Worm (Caenorhabditis elegans): ENCODE data around the gene bcmo-2.

bcmo-2 gene

DNA sequence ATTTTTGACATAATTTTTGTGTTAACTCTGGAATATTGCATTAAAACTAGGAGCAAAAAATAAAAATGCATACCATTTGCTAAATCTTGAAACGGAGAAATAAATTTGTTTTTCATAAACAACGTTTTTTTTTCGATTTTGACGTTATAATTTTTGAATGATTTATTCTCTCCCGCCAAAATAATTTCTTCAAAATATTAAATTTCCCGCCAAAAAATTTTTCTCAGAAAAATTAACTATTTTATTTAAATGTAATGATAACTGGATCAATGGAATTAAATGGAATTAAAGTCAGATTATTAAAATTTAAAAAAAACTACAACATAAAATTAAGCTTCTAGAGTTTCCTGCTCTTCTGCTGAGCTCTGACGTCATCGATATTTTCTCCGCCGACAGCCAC is 33.5 kb downstream of the bcmo-2 start, which contains the start of gene nep-3:
Gene nep-3, minus strand, starts transcription at position 101 of the 400 bp plus-strand sequence.
- TF ChIP-seq ztf-1 (GFP tag; conservative IDR thresholded peaks at IDR 0.05) (no peak), nhr-25 (tag; optimal IDR thresholded peaks at IDR 0.05) (no peak), crh-2 (tag; optimal IDR thresholded peaks at IDR 0.05) (no peak), dmd-4 (tag; optimal IDR thresholded peaks at IDR 0.05) (no peak), nhr-6 (tag; optimal IDR thresholded peaks at IDR 0.05) (no peak), ztf-11 (tag; optimal IDR thresholded peaks at IDR 0.05) (no peak), lsy-2 (tag; optimal IDR thresholded peaks at IDR 0.05) (no peak), aly-2 (tag; optimal IDR thresholded peaks at IDR 0.05) (no peak), elt-3 (tag; optimal IDR thresholded peaks at IDR 0.05) (no peak), nhr-23 (tag; optimal IDR thresholded peaks at IDR 0.05) (no peak), egl-27 (tag; optimal IDR thresholded peaks at IDR 0.05) (no peak), mbf-1 (tag; optimal IDR thresholded peaks at IDR 0.05) (no peak)

ce11 chrII:3869601-3870000 is 41.0 kb downstream of the bcmo-2 start, which contains the start of gene oac-10:
Gene oac-10, plus strand, starts transcription at chrII:3869901.
- TF ChIP-seq skn-1 (tag; optimal IDR thresholded peaks at IDR 0.05) (no peak), aly-2 (tag; optimal IDR thresholded peaks at IDR 0.05) (no peak), mdl-1 (tag; optimal IDR thresholded peaks at IDR 0.05) (no peak), nhr-25 (tag; optimal IDR thresholded peaks at IDR 0.05) (no peak), ZK546.5 (tag; optimal IDR thresholded peaks at IDR 0.05) (no peak), sma-3 (GFP tag; optimal IDR thresholded peaks at IDR 0.05) (no peak), C34F6.9 (tag; optimal IDR thresholded peaks at IDR 0.05) (no peak), nhr-6 (tag; optimal IDR thresholded peaks at IDR 0.05) (no peak), lin-11 (tag; optimal IDR thresholded peaks at IDR 0.05) (no peak), nhr-12 (tag; optimal IDR thresholded peaks at IDR 0.05) (no peak)

DNA sequence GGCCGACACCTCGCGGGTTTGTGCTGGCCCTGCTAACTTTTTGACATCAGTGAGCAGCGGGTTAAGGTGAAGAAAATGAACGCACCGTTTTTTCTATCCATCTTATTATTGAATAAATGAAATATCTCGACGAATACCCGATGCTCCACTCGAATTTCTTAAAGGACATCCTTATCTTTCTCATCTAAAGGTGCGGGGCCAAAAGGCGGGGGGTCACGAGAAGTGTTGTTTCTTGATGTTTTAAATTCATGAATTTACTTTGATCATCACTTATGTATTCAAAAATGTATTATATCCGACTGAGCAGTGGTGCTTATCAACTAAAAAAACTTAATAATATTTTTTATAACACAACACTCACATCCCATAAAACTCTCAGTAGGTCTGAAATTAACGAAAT is 46.0 kb downstream of the bcmo-2 start, which contains the start of gene nhr-261:
Gene nhr-261, minus strand, starts transcription at position 101 of the 400 bp plus-strand sequence.
- TF ChIP-seq crh-2 (tag; optimal IDR thresholded peaks at IDR 0.05) (no peak), nhr-6 (tag; optimal IDR thresholded peaks at IDR 0.05) (no peak), ZK546.5 (tag; optimal IDR thresholded peaks at IDR 0.05) (no peak), nhr-25 (tag; optimal IDR thresholded peaks at IDR 0.05) (no peak), nhr-237 (tag; optimal IDR thresholded peaks at IDR 0.05) (no peak), F13H6.1 (tag; optimal IDR thresholded peaks at IDR 0.05) (no peak), sma-9 (GFP tag; optimal IDR thresholded peaks at IDR 0.05) (no peak), sma-9 (tag; optimal IDR thresholded peaks at IDR 0.05) (no peak), R02D3.7 (tag; optimal IDR thresholded peaks at IDR 0.05) (no peak), lin-11 (tag; optimal IDR thresholded peaks at IDR 0.05) (no peak), dmd-4 (tag; optimal IDR thresholded peaks at IDR 0.05) (no peak), nhr-11 (tag; optimal IDR thresholded peaks at IDR 0.05) (no peak), peb-1 (tag; optimal IDR thresholded peaks at IDR 0.05) (no peak), unc-62 (GFP tag; optimal IDR thresholded peaks at IDR 0.05) (no peak), Y55F3AM.14 (GFP tag; optimal IDR thresholded peaks at IDR 0.05) (no peak), aly-2 (tag; optimal IDR thresholded peaks at IDR 0.05) (no peak), ama-1 (optimal IDR thresholded peaks at IDR 0.05) (no peak), elt-1 (tag; optimal IDR thresholded peaks at IDR 0.05) (no peak), mab-5 (tag; optimal IDR thresholded peaks at IDR 0.05) (no peak)

- TF ChIP-seq elt-1 (tag; optimal IDR thresholded peaks at IDR 0.05), result peak; percentile 76
- TF ChIP-seq elt-3 (tag; optimal IDR thresholded peaks at IDR 0.05), result no peak
Measured at ce11 chrII:3862053-3862452, 48.6 kb downstream of the bcmo-2 start.

DNA sequence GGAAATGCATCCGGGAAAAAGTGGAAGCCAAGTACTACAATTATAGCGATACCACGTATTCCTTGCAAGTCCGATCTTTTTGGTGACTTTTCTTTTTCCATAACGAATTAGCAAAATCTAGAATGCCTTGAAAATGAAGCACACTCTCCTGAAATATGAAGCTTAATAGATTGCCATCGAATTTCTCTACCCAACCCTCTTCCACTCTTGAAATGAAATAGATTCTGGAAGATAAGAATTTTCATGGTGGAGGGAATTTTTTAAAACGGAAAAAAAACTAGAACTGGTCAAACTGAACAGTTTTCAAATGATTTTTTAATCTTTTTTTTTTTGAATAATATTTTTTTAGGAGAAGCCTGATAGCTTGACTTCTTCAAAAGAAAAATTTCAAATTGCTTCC is 49.8 kb downstream of the bcmo-2 start, which contains the start of gene oac-11:
Gene oac-11, minus strand, starts transcription at position 101 of the 400 bp plus-strand sequence.
- TF ChIP-seq peb-1 (tag; optimal IDR thresholded peaks at IDR 0.05) (no peak), nhr-25 (tag; optimal IDR thresholded peaks at IDR 0.05) (no peak), nhr-129 (tag; optimal IDR thresholded peaks at IDR 0.05) (no peak), sma-9 (GFP tag; optimal IDR thresholded peaks at IDR 0.05) (no peak), sma-9 (tag; optimal IDR thresholded peaks at IDR 0.05) (no peak), unc-39 (tag; optimal IDR thresholded peaks at IDR 0.05) (no peak), unc-55 (GFP tag; optimal IDR thresholded peaks at IDR 0.05) (no peak), ztf-4 (tag; optimal IDR thresholded peaks at IDR 0.05) (no peak), dmd-4 (tag; optimal IDR thresholded peaks at IDR 0.05) (no peak), skn-1 (tag; optimal IDR thresholded peaks at IDR 0.05) (no peak), fos-1 (tag; optimal IDR thresholded peaks at IDR 0.05) (no peak), ZK546.5 (tag; optimal IDR thresholded peaks at IDR 0.05) (no peak), mdl-1 (tag; optimal IDR thresholded peaks at IDR 0.05) (no peak), snpc-4 (tag; optimal IDR thresholded peaks at IDR 0.05) (no peak), ama-1 (optimal IDR thresholded peaks at IDR 0.05) (no peak), lin-39 (tag; optimal IDR thresholded peaks at IDR 0.05) (no peak)
